Fruit fly (Drosophila melanogaster): ENCODE results near the gene hll.

Gene hll

dm6 chr2L:14031439-14031838 is 4.6 kb downstream of the hll start, which contains the start of gene CG18095:
Gene CG18095 (minus strand): TSS chr2L:14031539.
- TF ChIP-seq Myc (optimal IDR thresholded peaks at IDR 0.05) (no peak), h (optimal IDR thresholded peaks at IDR 0.05) (no peak), psq (optimal IDR thresholded peaks at IDR 0.05) (no peak), ttk (optimal IDR thresholded peaks at IDR 0.05) (no peak), insv (optimal IDR thresholded peaks at IDR 0.05) (no peak), Sin3A (optimal IDR thresholded peaks at IDR 0.05) (no peak)

dm6 chr2L:14038718-14039117 is 11.9 kb downstream of the hll start:
- TF ChIP-seq Sin3A (optimal IDR thresholded peaks at IDR 0.05) (no peak), insv (optimal IDR thresholded peaks at IDR 0.05) (no peak)

- TF ChIP-seq h (optimal IDR thresholded peaks at IDR 0.05), result no peak
- no peak for TF ChIP-seq psq (optimal IDR thresholded peaks at IDR 0.05)
- no peak for TF ChIP-seq insv (optimal IDR thresholded peaks at IDR 0.05)
- TF ChIP-seq ttk (optimal IDR thresholded peaks at IDR 0.05), result no peak
- no peak for TF ChIP-seq Sin3A (optimal IDR thresholded peaks at IDR 0.05)
- TF ChIP-seq Myc (optimal IDR thresholded peaks at IDR 0.05), result no peak
Measured at dm6 chr2L:14039936-14040483, 13.2 kb downstream of the hll start, which contains the start of gene nAChRalpha5. Gene nAChRalpha5 (plus strand): TSS chr2L:14040170.

- TF ChIP-seq psq (optimal IDR thresholded peaks at IDR 0.05) (no peak), Sin3A (optimal IDR thresholded peaks at IDR 0.05) (no peak), Myc (optimal IDR thresholded peaks at IDR 0.05) (no peak), h (optimal IDR thresholded peaks at IDR 0.05) (no peak), insv (optimal IDR thresholded peaks at IDR 0.05) (no peak), ttk (optimal IDR thresholded peaks at IDR 0.05) (no peak)
Measured at dm6 chr2L:14045562-14046196, 18.9 kb downstream of the hll start.

dm6 chr2L:14047170-14047632 is 20.4 kb downstream of the hll start, which contains the start of gene NimC4:
Gene NimC4 (plus strand): TSS chr2L:14047582.
- no peak for TF ChIP-seq h (optimal IDR thresholded peaks at IDR 0.05)
- no peak for TF ChIP-seq Myc (optimal IDR thresholded peaks at IDR 0.05)
- TF ChIP-seq ttk (optimal IDR thresholded peaks at IDR 0.05), result no peak
- no peak for TF ChIP-seq Sin3A (optimal IDR thresholded peaks at IDR 0.05)
- TF ChIP-seq psq (optimal IDR thresholded peaks at IDR 0.05), result no peak
- no peak for TF ChIP-seq insv (optimal IDR thresholded peaks at IDR 0.05)

dm6 chr2L:14049958-14050357 is 23.2 kb downstream of the hll start:
- TF ChIP-seq psq (optimal IDR thresholded peaks at IDR 0.05) (no peak), insv (optimal IDR thresholded peaks at IDR 0.05) (no peak), Sin3A (optimal IDR thresholded peaks at IDR 0.05) (no peak), ttk (optimal IDR thresholded peaks at IDR 0.05) (no peak), h (optimal IDR thresholded peaks at IDR 0.05) (no peak), Myc (optimal IDR thresholded peaks at IDR 0.05) (no peak)

dm6 chr2L:14054281-14054680 is 27.5 kb downstream of the hll start:
- TF ChIP-seq psq (optimal IDR thresholded peaks at IDR 0.05) (no peak), h (optimal IDR thresholded peaks at IDR 0.05) (no peak), Sin3A (optimal IDR thresholded peaks at IDR 0.05) (no peak), insv (optimal IDR thresholded peaks at IDR 0.05) (no peak), ttk (optimal IDR thresholded peaks at IDR 0.05) (no peak), Myc (optimal IDR thresholded peaks at IDR 0.05) (no peak)

- TF ChIP-seq ttk (optimal IDR thresholded peaks at IDR 0.05), result no peak
- TF ChIP-seq h (optimal IDR thresholded peaks at IDR 0.05), result no peak
- no peak for TF ChIP-seq Sin3A (optimal IDR thresholded peaks at IDR 0.05)
- TF ChIP-seq insv (optimal IDR thresholded peaks at IDR 0.05), result no peak
- no peak for TF ChIP-seq psq (optimal IDR thresholded peaks at IDR 0.05)
- no peak for TF ChIP-seq Myc (optimal IDR thresholded peaks at IDR 0.05)
Measured at dm6 chr2L:14054903-14055302, 28.1 kb downstream of the hll start.

dm6 chr2L:14070154-14070553 is 43.4 kb downstream of the hll start:
- TF ChIP-seq psq (optimal IDR thresholded peaks at IDR 0.05), result no peak
- TF ChIP-seq ttk (optimal IDR thresholded peaks at IDR 0.05), result no peak
- no peak for TF ChIP-seq Sin3A (optimal IDR thresholded peaks at IDR 0.05)
- TF ChIP-seq h (optimal IDR thresholded peaks at IDR 0.05), result no peak
- no peak for TF ChIP-seq Myc (optimal IDR thresholded peaks at IDR 0.05)
- TF ChIP-seq insv (optimal IDR thresholded peaks at IDR 0.05), result no peak
